Fruit fly (Drosophila melanogaster) whole organism, embryonic: ENCODE results near the gene CG7514.

ENCODE experiments used
- Ada2b ChIP-seq: fragments of 200-800 bp; sonication (Bioruptor generic); IDR thresholded peaks from 2 replicates; pipeline ENCODE4 v1.3.6; 2022; ENCODE audit warnings: missing biosample characterization, missing genetic modification characterization
- Adf1 ChIP-seq: fragments of 200-800 bp; sonication (Bioruptor generic); IDR thresholded peaks from 2 replicates; pipeline ENCODE4 v1.3.6; 2022; ENCODE audit warnings: missing biosample characterization, missing genetic modification characterization
- Asciz ChIP-seq: fragments of 200-800 bp; sonication (Bioruptor generic); optimal IDR thresholded peaks from 2 replicates; lab custom pipeline; 2017; ENCODE audit warnings: missing biosample characterization, mild to moderate bottlenecking, missing genetic modification characterization, missing genetic modification reagents
- Bdp1 ChIP-seq: fragments of 200-800 bp; sonication (Bioruptor generic); optimal IDR thresholded peaks from 3 replicates; lab custom pipeline; 2016; ENCODE audit warnings: missing biosample characterization, missing genetic modification characterization
- CG12104 ChIP-seq: fragments of 200-800 bp; sonication (Bioruptor generic); optimal IDR thresholded peaks from 3 replicates; lab custom pipeline; 2016; ENCODE audit warnings: missing biosample characterization, missing genetic modification characterization
- CG12236 ChIP-seq: fragments of 200-800 bp; sonication (Bioruptor generic); optimal IDR thresholded peaks from 2 replicates; lab custom pipeline; 2016; ENCODE audit warnings: missing biosample characterization, missing genetic modification characterization
- CG1233 ChIP-seq: fragments of 200-800 bp; sonication (Bioruptor generic); optimal IDR thresholded peaks from 4 replicates; lab custom pipeline; 2018; ENCODE audit warnings: missing biosample characterization, mild to moderate bottlenecking, missing genetic modification characterization
- CG14860 ChIP-seq: fragments of 200-800 bp; sonication (Bioruptor generic); IDR thresholded peaks from 3 replicates; pipeline ENCODE4 v1.3.6; 2022; ENCODE audit warnings: missing biosample characterization, missing genetic modification characterization; ENCODE audit not compliant: partially characterized antibody
- CG15269 ChIP-seq: fragments of 200-800 bp; sonication (Bioruptor generic); optimal IDR thresholded peaks from 2 replicates; lab custom pipeline; 2018; ENCODE audit warnings: missing biosample characterization, mild to moderate bottlenecking, missing genetic modification characterization, moderate library complexity
- CG16815 ChIP-seq: fragments of 200-800 bp; sonication (Bioruptor generic); optimal IDR thresholded peaks from 3 replicates; lab custom pipeline; 2017; ENCODE audit warnings: missing biosample characterization, mild to moderate bottlenecking, missing genetic modification characterization
- CG17328 ChIP-seq: fragments of 200-800 bp; sonication (Bioruptor generic); IDR thresholded peaks from 2 replicates; pipeline ENCODE4 v1.3.6; 2022; ENCODE audit warnings: missing biosample characterization, missing genetic modification characterization
- CG17385 ChIP-seq: fragments of 200-800 bp; sonication (Bioruptor generic); optimal IDR thresholded peaks from 3 replicates; lab custom pipeline; 2018; ENCODE audit warnings: missing biosample characterization, mild to moderate bottlenecking, missing genetic modification characterization
- CG18619 ChIP-seq: fragments of 200-800 bp; sonication (Bioruptor generic); optimal IDR thresholded peaks from 3 replicates; lab custom pipeline; 2017; ENCODE audit warnings: missing biosample characterization, mild to moderate bottlenecking, missing genetic modification characterization
- CG2120 ChIP-seq: fragments of 200-800 bp; sonication (Bioruptor generic); optimal IDR thresholded peaks from 3 replicates; lab custom pipeline; 2016; ENCODE audit warnings: missing biosample characterization, missing genetic modification characterization
- CG3065 ChIP-seq: fragments of 200-800 bp; sonication (Bioruptor generic); optimal IDR thresholded peaks from 2 replicates; lab custom pipeline; 2016; ENCODE audit warnings: missing biosample characterization, missing genetic modification characterization
- CG32767 ChIP-seq: fragments of 200-800 bp; sonication (Bioruptor generic); IDR thresholded peaks from 2 replicates; pipeline ENCODE4 v1.3.6; 2022; ENCODE audit warnings: missing biosample characterization, missing genetic modification characterization
- CG32772 ChIP-seq: fragments of 200-800 bp; sonication (Bioruptor generic); IDR thresholded peaks from 2 replicates; pipeline ENCODE4 v1.3.6; 2022; ENCODE audit warnings: missing biosample characterization, missing genetic modification characterization
- CG3838 ChIP-seq: fragments of 200-800 bp; sonication (Bioruptor generic); optimal IDR thresholded peaks from 3 replicates; lab custom pipeline; 2016; ENCODE audit warnings: missing biosample characterization, missing genetic modification characterization
- CG7357 ChIP-seq: fragments of 200-800 bp; sonication (Bioruptor generic); IDR thresholded peaks from 3 replicates; pipeline ENCODE4 v1.3.6; 2022; ENCODE audit warnings: missing biosample characterization, missing genetic modification characterization
- CG7786 ChIP-seq: fragments of 200-800 bp; sonication (Bioruptor generic); optimal IDR thresholded peaks from 2 replicates; lab custom pipeline; 2016; ENCODE audit warnings: missing biosample characterization, missing genetic modification characterization
- CoRest ChIP-seq: fragments of 200-800 bp; sonication (Bioruptor generic); optimal IDR thresholded peaks from 3 replicates; lab custom pipeline; 2018; ENCODE audit warnings: missing biosample characterization, mild to moderate bottlenecking, missing genetic modification characterization, moderate library complexity
- Dref ChIP-seq: fragments of 200-800 bp; sonication (Bioruptor generic); IDR thresholded peaks from 2 replicates; pipeline ENCODE4 v1.3.6; 2022; ENCODE audit warnings: missing biosample characterization, missing genetic modification characterization
- Fer3 ChIP-seq: fragments of 200-800 bp; sonication (Bioruptor generic); optimal IDR thresholded peaks from 2 replicates; lab custom pipeline; 2018; ENCODE audit warnings: missing biosample characterization, mild to moderate bottlenecking, missing genetic modification characterization, moderate library complexity
- Hand ChIP-seq: fragments of 200-800 bp; sonication (Bioruptor generic); optimal IDR thresholded peaks from 2 replicates; lab custom pipeline; 2017; ENCODE audit warnings: mild to moderate bottlenecking, missing biosample characterization, missing genetic modification reagents, missing genetic modification characterization
- HmgZ ChIP-seq: fragments of 200-800 bp; sonication (Bioruptor generic); optimal IDR thresholded peaks from 2 replicates; lab custom pipeline; 2018; ENCODE audit warnings: missing biosample characterization, mild to moderate bottlenecking, missing genetic modification characterization
- Oaz ChIP-seq: fragments of 200-800 bp; sonication (Bioruptor generic); IDR thresholded peaks from 2 replicates; pipeline ENCODE4 v1.3.6; 2022; ENCODE audit warnings: missing biosample characterization, missing genetic modification characterization
- Ravus ChIP-seq: fragments of 200-800 bp; sonication (Bioruptor generic); IDR thresholded peaks from 2 replicates; pipeline ENCODE4 v1.3.6; 2022; ENCODE audit warnings: missing biosample characterization, missing genetic modification characterization
- Sox102F ChIP-seq: fragments of 200-800 bp; sonication (Bioruptor generic); optimal IDR thresholded peaks from 2 replicates; lab custom pipeline; 2018; ENCODE audit warnings: missing biosample characterization, mild to moderate bottlenecking, missing genetic modification characterization, moderate library complexity
- YL-1 ChIP-seq: fragments of 200-800 bp; sonication (Bioruptor generic); optimal IDR thresholded peaks from 3 replicates; lab custom pipeline; 2017; ENCODE audit warnings: missing biosample characterization, mild to moderate bottlenecking, missing genetic modification characterization
- ci ChIP-seq: fragments of 200-800 bp; sonication (Bioruptor generic); IDR thresholded peaks from 3 replicates; pipeline ENCODE4 v1.3.6; 2022; ENCODE audit warnings: missing biosample characterization, missing genetic modification characterization
- croc ChIP-seq: fragments of 200-800 bp; sonication (Bioruptor generic); conservative IDR thresholded peaks from 3 replicates; pipeline ENCODE4 v1.3.6; 2022; ENCODE audit warnings: missing biosample characterization, missing genetic modification characterization
- da ChIP-seq: fragments of 200-800 bp; sonication (Bioruptor generic); optimal IDR thresholded peaks from 2 replicates; lab custom pipeline; 2016; ENCODE audit warnings: missing biosample characterization, missing genetic modification characterization
- disco-r ChIP-seq: fragments of 200-800 bp; sonication (Bioruptor generic); optimal IDR thresholded peaks from 2 replicates; lab custom pipeline; 2016; ENCODE audit warnings: missing biosample characterization, missing genetic modification characterization
- emc ChIP-seq: fragments of 200-800 bp; sonication (Bioruptor generic); optimal IDR thresholded peaks from 2 replicates; lab custom pipeline; 2016; ENCODE audit warnings: missing biosample characterization, missing genetic modification characterization
- fd96Cb ChIP-seq: fragments of 200-800 bp; sonication (Bioruptor generic); optimal IDR thresholded peaks from 2 replicates; lab custom pipeline; 2018; ENCODE audit warnings: missing biosample characterization, mild to moderate bottlenecking, missing genetic modification characterization, moderate library complexity
- grn ChIP-seq: fragments of 200-800 bp; sonication (Bioruptor generic); optimal IDR thresholded peaks from 3 replicates; lab custom pipeline; 2017; ENCODE audit warnings: missing biosample characterization, missing genetic modification characterization
- ken ChIP-seq: fragments of 200-800 bp; sonication (Bioruptor generic); IDR thresholded peaks from 3 replicates; pipeline ENCODE4 v1.3.6; 2022; ENCODE audit warnings: missing biosample characterization, missing genetic modification characterization
- lmd ChIP-seq: fragments of 200-800 bp; sonication (Bioruptor generic); IDR thresholded peaks from 2 replicates; pipeline ENCODE4 v1.3.6; 2022; ENCODE audit warnings: missing biosample characterization, missing genetic modification characterization
- oc ChIP-seq: fragments of 200-800 bp; sonication (Bioruptor generic); optimal IDR thresholded peaks from 2 replicates; lab custom pipeline; 2018; ENCODE audit warnings: missing biosample characterization, mild to moderate bottlenecking, missing genetic modification characterization, moderate library complexity
- otp ChIP-seq: fragments of 200-800 bp; sonication (Bioruptor generic); IDR thresholded peaks from 3 replicates; pipeline ENCODE4, ENCODE4 v1.3.6; 2022; ENCODE audit warnings: missing biosample characterization, missing genetic modification characterization
- slou ChIP-seq: fragments of 200-800 bp; sonication (Bioruptor generic); optimal IDR thresholded peaks from 3 replicates; lab custom pipeline; 2016; ENCODE audit warnings: missing biosample characterization, missing genetic modification characterization
- sqz ChIP-seq: fragments of 200-800 bp; sonication (Bioruptor generic); optimal IDR thresholded peaks from 3 replicates; lab custom pipeline; 2018; ENCODE audit warnings: missing biosample characterization, mild to moderate bottlenecking, missing genetic modification characterization
- ssp ChIP-seq: fragments of 200-800 bp; sonication (Bioruptor generic); IDR thresholded peaks from 2 replicates; pipeline ENCODE4 v1.3.6; 2022; ENCODE audit warnings: missing biosample characterization, missing genetic modification characterization
- stwl ChIP-seq: fragments of 200-800 bp; sonication (Bioruptor generic); optimal IDR thresholded peaks from 3 replicates; lab custom pipeline; 2018; ENCODE audit warnings: missing biosample characterization, mild to moderate bottlenecking, missing genetic modification characterization, moderate library complexity
- twi ChIP-seq: fragments of 200-800 bp; optimal IDR thresholded peaks from 2 replicates; lab custom pipeline; 2019; ENCODE audit warnings: missing biosample characterization, mild to moderate bottlenecking, missing genetic modification characterization, moderate library complexity
- unc-4 ChIP-seq: fragments of 200-800 bp; sonication (Bioruptor generic); IDR thresholded peaks from 2 replicates; pipeline ENCODE4 v1.3.6; 2022; ENCODE audit warnings: missing biosample characterization, missing genetic modification characterization; ENCODE audit not compliant: partially characterized antibody
- zfh1 ChIP-seq: fragments of 200-800 bp; sonication (Bioruptor generic); IDR thresholded peaks from 3 replicates; pipeline ENCODE4 v1.3.6; 2022; ENCODE audit warnings: missing biosample characterization, missing genetic modification characterization

CG7514 gene

dm6 chr3L:4720510-4721157 lies 32.1 kb upstream of the CG7514 start (continued):
- no peak for TF ChIP-seq grn (GFP tag; lab: Kevin White, UChicago)
- no peak for TF ChIP-seq Hand
- TF ChIP-seq ci (GFP tag; lab: Robert Waterston, UW): peak; percentile 52; the same call in 1 of the 3 replicates
- no peak for TF ChIP-seq CG7786 (GFP tag; lab: Kevin White, UChicago)
- peak; percentile 76 for TF ChIP-seq Sox102F (GFP tag; lab: Kevin White, UChicago)
- no peak for TF ChIP-seq CG18619
- peak; percentile 6; the same call in 1 of the 2 replicates for TF ChIP-seq Ada2b
- TF ChIP-seq CG1233 (GFP tag; lab: Kevin White, UChicago): no peak
- no peak for TF ChIP-seq CG3838 (GFP tag; lab: Kevin White, UChicago)
- TF ChIP-seq CG16815 (GFP tag; lab: Kevin White, UChicago): no peak
- TF ChIP-seq ken (GFP tag; lab: Robert Waterston, UW): no peak
- 0 out of 2 replicates have a peak, but pooled peaks have one; percentile 14 for TF ChIP-seq CG32767 (GFP tag; lab: Robert Waterston, UW)
- TF ChIP-seq CG12236: no peak
- TF ChIP-seq Oaz: peak; percentile 20; the same call in 1 of the 2 replicates
- TF ChIP-seq Adf1 (GFP tag; lab: Robert Waterston, UW): no peak
- no peak for TF ChIP-seq Ravus (GFP tag; lab: Robert Waterston, UW)
- no peak for TF ChIP-seq croc (GFP tag; lab: Robert Waterston, UW)
- no peak for TF ChIP-seq CG2120 (GFP tag; lab: Kevin White, UChicago)
- no peak for TF ChIP-seq unc-4 (GFP tag; lab: Robert Waterston, UW)
- no peak for TF ChIP-seq CG12104 (GFP tag; lab: Kevin White, UChicago)
- TF ChIP-seq twi (tag; lab: Kevin White, UChicago): no peak
- peak; percentile 44 for TF ChIP-seq Asciz (GFP tag; lab: Kevin White, UChicago)
- no peak for TF ChIP-seq CG17328 (GFP tag; lab: Robert Waterston, UW)
- no peak for TF ChIP-seq ssp
- TF ChIP-seq CoRest: peak; percentile 30
- TF ChIP-seq slou: no peak
- peak; percentile 7 for TF ChIP-seq Fer3 (tag; lab: Kevin White, UChicago)
- TF ChIP-seq lmd: peak; percentile 37; the same call in 1 of the 2 replicates
- no peak for TF ChIP-seq Dref (GFP tag; lab: Robert Waterston, UW)
- no peak for TF ChIP-seq stwl (tag; lab: Kevin White, UChicago)
- TF ChIP-seq da (GFP tag; lab: Kevin White, UChicago): no peak
- no peak for TF ChIP-seq HmgZ (tag; lab: Kevin White, UChicago)
- no peak for TF ChIP-seq CG7357
- no peak for TF ChIP-seq disco-r
- no peak for TF ChIP-seq otp (GFP tag; lab: Robert Waterston, UW)
- TF ChIP-seq CG3065 (GFP tag; lab: Kevin White, UChicago): no peak

- no peak for TF ChIP-seq emc (GFP tag; lab: Kevin White, UChicago)
- TF ChIP-seq CG15269: peak; percentile 45
- TF ChIP-seq oc (tag; lab: Kevin White, UChicago): peak; percentile 15
- TF ChIP-seq slou: no peak
- TF ChIP-seq fd96Cb (tag; lab: Kevin White, UChicago): no peak
- TF ChIP-seq sqz: peak; percentile 75
- 0 out of 2 replicates have a peak, but pooled peaks have one; percentile 7 for TF ChIP-seq CG32772 (GFP tag; lab: Robert Waterston, UW)
- no peak for TF ChIP-seq CG14860 (GFP tag; lab: Robert Waterston, UW)
- TF ChIP-seq YL-1: no peak
- TF ChIP-seq Bdp1 (GFP tag; lab: Kevin White, UChicago): no peak
- TF ChIP-seq zfh1 (GFP tag; lab: Robert Waterston, UW): no peak
- peak; percentile 13 for TF ChIP-seq CG17385 (GFP tag; lab: Kevin White, UChicago)
Observed at dm6 chr3L:4719743-4720142, 31.2 kb upstream of the CG7514 start.
